Fruit fly (Drosophila melanogaster): ENCODE results near the gene beat-Vb.

The beat-Vb gene

DNA sequence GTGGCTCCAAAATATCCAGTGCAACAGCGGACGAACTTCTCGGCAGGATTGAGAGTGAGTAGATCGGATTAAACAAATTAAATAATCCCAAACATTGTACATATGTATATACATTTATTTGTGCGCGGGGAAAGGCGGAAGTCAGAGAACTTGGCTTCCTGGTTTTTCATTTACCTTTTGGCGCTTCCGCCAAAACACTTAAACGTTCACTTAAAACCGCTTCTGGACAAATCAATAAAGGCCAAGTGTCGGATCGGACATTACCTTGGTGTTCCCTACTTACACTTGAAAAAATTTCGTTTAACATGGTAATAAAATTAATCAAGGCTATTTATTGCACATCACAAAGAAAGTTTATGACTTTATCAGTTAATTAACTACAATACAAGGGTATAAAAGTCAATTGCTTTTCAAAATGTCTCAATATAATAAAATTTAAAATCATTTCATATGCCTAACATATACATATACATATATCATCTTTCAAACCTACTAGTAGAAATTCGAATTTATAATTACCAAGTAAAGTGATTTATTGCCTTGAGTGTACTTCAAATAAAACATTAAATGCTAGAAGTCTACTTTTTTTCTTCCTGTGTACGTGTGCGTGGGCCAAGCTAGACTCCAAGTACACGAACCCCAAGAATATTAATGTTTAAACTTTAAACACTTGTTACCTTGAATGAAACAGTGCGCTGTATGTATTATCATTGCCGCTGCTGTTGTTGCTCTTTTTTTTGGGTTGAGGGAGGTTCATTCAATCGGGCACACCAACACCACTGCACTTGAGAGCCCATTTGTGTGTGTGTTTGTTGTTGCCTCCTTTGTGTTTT lies 65.7 kb downstream of the beat-Vb start (continued):
- TF ChIP-seq CG7556 (GFP tag; optimal IDR thresholded peaks at IDR 0.05) (peak; percentile 83), ems (GFP tag; optimal IDR thresholded peaks at IDR 0.05) (peak; percentile 41), CG3838 (GFP tag; optimal IDR thresholded peaks at IDR 0.05) (peak; percentile 43), unpg (GFP tag; optimal IDR thresholded peaks at IDR 0.05) (peak; percentile 66), ttk (GFP tag; IDR thresholded peaks at IDR 0.05) (no peak), MBD-R2 (GFP tag; IDR thresholded peaks at IDR 0.05) (no peak; the same call in 1 of the 2 replicates), CG31365 (tag; optimal IDR thresholded peaks at IDR 0.05) (no peak), CoRest (tag; optimal IDR thresholded peaks at IDR 0.05) (peak; percentile 83), h (optimal IDR thresholded peaks at IDR 0.05) (no peak), tgo (GFP tag; IDR thresholded peaks at IDR 0.05) (peak; percentile 57; the same call in 1 of the 3 replicates), Dad (GFP tag; optimal IDR thresholded peaks at IDR 0.05) (no peak), CG32767 (GFP tag; IDR thresholded peaks at IDR 0.05) (no peak), Sry-δ (GFP tag; optimal IDR thresholded peaks at IDR 0.05) (no peak), CG18599 (GFP tag; optimal IDR thresholded peaks at IDR 0.05) (peak; percentile 68), Neu2 (GFP tag; optimal IDR thresholded peaks at IDR 0.05; ENCODE audit: borderline replicate concordance) (no peak), Vsx1 (GFP tag; optimal IDR thresholded peaks at IDR 0.05) (peak; percentile 32), CG1832 (GFP tag; optimal IDR thresholded peaks at IDR 0.05) (no peak), tio (GFP tag; optimal IDR thresholded peaks at IDR 0.05) (peak; percentile 70), gsb-n (tag; optimal IDR thresholded peaks at IDR 0.05) (no peak), ranshi (GFP tag; IDR thresholded peaks at IDR 0.05) (peak; percentile 41; the same call in 1 of the 2 replicates), mld (GFP tag; IDR thresholded peaks at IDR 0.05; ENCODE audit: partially characterized antibody) (no peak), sisA (GFP tag; IDR thresholded peaks at IDR 0.05) (peak; percentile 57), salm (tag; optimal IDR thresholded peaks at IDR 0.05) (peak; percentile 7), esg (GFP tag; conservative IDR thresholded peaks at IDR 0.05) (peak; percentile 57), Mes4 (GFP tag; optimal IDR thresholded peaks at IDR 0.05) (no peak), Dref (GFP tag; IDR thresholded peaks at IDR 0.05) (no peak), CG6175 (GFP tag; IDR thresholded peaks at IDR 0.05) (no peak), run (tag; optimal IDR thresholded peaks at IDR 0.05) (no peak), CG8924 (tag; optimal IDR thresholded peaks at IDR 0.05) (peak; percentile 59), sim (GFP tag; IDR thresholded peaks at IDR 0.05) (peak; percentile 53), lola (GFP tag; optimal IDR thresholded peaks at IDR 0.05) (peak in 2 of 3 experiments; percentile 65 to 68), CG10431 (GFP tag; optimal IDR thresholded peaks at IDR 0.05) (no peak), caup (GFP tag; optimal IDR thresholded peaks at IDR 0.05; ENCODE audit: severe bottlenecking) (peak; percentile 27), CG11247 (GFP tag; IDR thresholded peaks at IDR 0.05) (no peak), Stat92E (GFP tag; optimal IDR thresholded peaks at IDR 0.05) (no peak), otp (GFP tag; IDR thresholded peaks at IDR 0.05) (no peak), CG12659 (GFP tag; optimal IDR thresholded peaks at IDR 0.05) (peak; percentile 41), CG15696 (tag; optimal IDR thresholded peaks at IDR 0.05) (peak; percentile 60), tll (GFP tag; optimal IDR thresholded peaks at IDR 0.05) (no peak), ATbp (GFP tag; optimal IDR thresholded peaks at IDR 0.05) (peak; percentile 54), bcd (GFP tag; optimal IDR thresholded peaks at IDR 0.05) (peak; percentile 71), Sox102F (GFP tag; optimal IDR thresholded peaks at IDR 0.05) (peak; percentile 70), crol (GFP tag; IDR thresholded peaks at IDR 0.05) (no peak), CG12236 (GFP tag; optimal IDR thresholded peaks at IDR 0.05) (no peak), CG10267 (tag; optimal IDR thresholded peaks at IDR 0.05) (peak; percentile 67), cwo (GFP tag; optimal IDR thresholded peaks at IDR 0.05) (peak; percentile 68), CG9609 (GFP tag; optimal IDR thresholded peaks at IDR 0.05) (no peak), Sin3A (optimal IDR thresholded peaks at IDR 0.05) (no peak)

Data from whole organism, embryonic.